Fruit fly (Drosophila melanogaster) S2 (cell line): ENCODE data around the gene CG34117.

ENCODE experiments used
- CG8478 ChIP-seq: fragments of >200 bp; optimal IDR thresholded peaks from 2 replicates; lab custom pipeline; 2018
- CTCF ChIP-seq, 2 experiments: fragments of >200 bp; optimal IDR thresholded peaks; 2 replicates each; lab custom pipeline; 2018

The CG34117 gene

dm6 chr3R:9365121-9365520 is 34.7 kb downstream of the CG34117 start, which contains the start of gene Srr:
Gene Srr, plus strand, starts transcription at chr3R:9365398.
- TF ChIP-seq CTCF (optimal IDR thresholded peaks at IDR 0.05; lab: Kevin White, UChicago): no peak
- no peak for TF ChIP-seq CG8478 (lab: Kevin White, UChicago)

- TF ChIP-seq CG8478 (lab: Kevin White, UChicago): no peak
- TF ChIP-seq CTCF (optimal IDR thresholded peaks at IDR 0.05; lab: Kevin White, UChicago): no peak
Measured at dm6 chr3R:9363066-9363719, 36.7 kb downstream of the CG34117 start, which contains the start of gene CG18473. Gene CG18473, plus strand, starts transcription at chr3R:9363305.

dm6 chr3R:9359393-9359792 is 40.5 kb downstream of the CG34117 start:
- TF ChIP-seq CG8478 (lab: Kevin White, UChicago) (no peak), CTCF (optimal IDR thresholded peaks at IDR 0.05; lab: Kevin White, UChicago) (no peak)

- TF ChIP-seq CG8478 (lab: Kevin White, UChicago): no peak
- no peak for TF ChIP-seq CTCF (optimal IDR thresholded peaks at IDR 0.05; lab: Kevin White, UChicago)
Measured at dm6 chr3R:9355195-9355594, 44.7 kb downstream of the CG34117 start, which contains the start of gene CG43675. Gene CG43675, plus strand, starts transcription at chr3R:9355495.

dm6 chr3R:9353276-9353652 is 46.6 kb downstream of the CG34117 start:
- TF ChIP-seq CTCF (optimal IDR thresholded peaks at IDR 0.05; lab: Kevin White, UChicago): no peak
- no peak for TF ChIP-seq CG8478 (lab: Kevin White, UChicago)

dm6 chr3R:9352595-9353275 is 47.1 kb downstream of the CG34117 start:
- TF ChIP-seq CTCF (optimal IDR thresholded peaks at IDR 0.05; lab: Kevin White, UChicago): no peak
- TF ChIP-seq CG8478 (lab: Kevin White, UChicago): no peak

- no peak for TF ChIP-seq CG8478 (lab: Kevin White, UChicago)
- no peak for TF ChIP-seq CTCF (optimal IDR thresholded peaks at IDR 0.05; lab: Kevin White, UChicago)
Measured at dm6 chr3R:9351415-9352379, 48.2 kb downstream of the CG34117 start.

- no peak for TF ChIP-seq CG8478 (lab: Kevin White, UChicago)
- no peak for TF ChIP-seq CTCF (optimal IDR thresholded peaks at IDR 0.05; lab: Kevin White, UChicago)
Measured at dm6 chr3R:9350561-9351379, 49.1 kb downstream of the CG34117 start.
